Worm (Caenorhabditis elegans) whole organism, L1 larva: ENCODE measurements around the gene C28C12.11.
A peak's percentile ranks its signal among the peaks of the same experiment; 100 is the strongest.

Source experiments
- C34B4.2 ChIP-seq: sonication (generic microtip); optimal IDR thresholded peaks from 2 replicates; lab custom pipeline; 2017; ENCODE audit warnings: mild to moderate bottlenecking, missing genetic modification characterization, missing compliant biosample characterization
- Y116A8C.19 ChIP-seq: sonication (generic microtip); optimal IDR thresholded peaks from 2 replicates; lab custom pipeline; 2016; ENCODE audit warnings: missing compliant biosample characterization, missing genetic modification characterization, borderline replicate concordance
- aha-1 ChIP-seq: fragments of 150-350 bp; optimal IDR thresholded peaks from 2 replicates; lab custom pipeline; 2014; ENCODE audit warnings: missing biosample characterization, missing genetic modification characterization
- aly-2 ChIP-seq: fragments of 150-350 bp; optimal IDR thresholded peaks from 2 replicates; lab custom pipeline; 2014; ENCODE audit warnings: missing biosample characterization, missing genetic modification characterization
- blmp-1 ChIP-seq: fragments of 150-350 bp; optimal IDR thresholded peaks from 2 replicates; lab custom pipeline; 2014; ENCODE audit warnings: missing biosample characterization, missing genetic modification characterization
- ceh-82 ChIP-seq, 3 experiments: fragments of 150-350 bp in 1 of 3; sonication (generic microtip) in 2 of 3; optimal IDR thresholded peaks; 2 replicates each; lab custom pipeline; 2014 to 2017; ENCODE audit warnings: missing biosample characterization in 3 of 3, missing genetic modification characterization in 3 of 3
- ceh-88 ChIP-seq: fragments of 200-800 bp; sonication (Bioruptor generic); IDR thresholded peaks from 2 replicates; pipeline ENCODE4 v1.3.6; 2022; ENCODE audit warnings: missing genetic modification characterization, missing compliant biosample characterization
- ceh-90 ChIP-seq: sonication (generic microtip); optimal IDR thresholded peaks from 2 replicates; lab custom pipeline; 2016; ENCODE audit warnings: missing genetic modification characterization, missing compliant biosample characterization
- ces-1 ChIP-seq: fragments of 150-350 bp; optimal IDR thresholded peaks from 2 replicates; lab custom pipeline; 2014; ENCODE audit warnings: missing biosample characterization, missing genetic modification reagents, missing genetic modification characterization
- dpl-1 ChIP-seq, 3 experiments: fragments of 150-350 bp in 2 of 3; sonication (generic microtip) in 1 of 3; optimal IDR thresholded peaks; 2 replicates each; lab custom pipeline; 2014 to 2017; ENCODE audit warnings: missing biosample characterization in 3 of 3, missing genetic modification characterization in 3 of 3, missing genetic modification reagents in 3 of 3
- efl-1 ChIP-seq, 4 experiments: fragments of 150-350 bp; optimal IDR thresholded peaks in 3 of 4; peaks in 1 of 4; 1 replicate in 1 of 4; 2 replicates in 3 of 4; lab custom pipeline; 2014; ENCODE audit warnings: missing biosample characterization in 2 of 4, missing genetic modification characterization in 2 of 4, missing genetic modification reagents in 2 of 4
- efl-3 ChIP-seq: fragments of 200-800 bp; sonication (Bioruptor generic); optimal IDR thresholded peaks from 2 replicates; lab custom pipeline; 2018; ENCODE audit warnings: mild to moderate bottlenecking, missing genetic modification characterization, missing compliant biosample characterization
- elt-3 ChIP-seq, 6 experiments: fragments of 150-350 bp in 1 of 6; sonication (generic microtip); optimal IDR thresholded peaks; 2 replicates each; lab custom pipeline; 2017 to 2018; ENCODE audit warnings: missing biosample characterization in 6 of 6, missing genetic modification characterization in 6 of 6, inconsistent platforms in 1 of 6
- fkh-10 ChIP-seq: sonication (generic microtip); optimal IDR thresholded peaks from 2 replicates; lab custom pipeline; 2017; ENCODE audit warnings: missing biosample characterization, missing genetic modification reagents, missing genetic modification characterization
- fkh-4 ChIP-seq: sonication (generic microtip); optimal IDR thresholded peaks from 2 replicates; lab custom pipeline; 2016; ENCODE audit warnings: missing compliant biosample characterization, missing genetic modification characterization, borderline replicate concordance
- fos-1 ChIP-seq: fragments of 150-350 bp; optimal IDR thresholded peaks from 2 replicates; lab custom pipeline; 2014; ENCODE audit warnings: missing biosample characterization, missing genetic modification characterization
- grh-1 ChIP-seq: fragments of 200-800 bp; sonication (Bioruptor generic); IDR thresholded peaks from 2 replicates; pipeline ENCODE4 v1.3.6; 2022; ENCODE audit warnings: missing genetic modification reagents, missing genetic modification characterization, missing compliant biosample characterization
- jun-1 ChIP-seq: fragments of 150-350 bp; optimal IDR thresholded peaks from 2 replicates; lab custom pipeline; 2014; ENCODE audit warnings: missing biosample characterization, missing genetic modification reagents, missing genetic modification characterization
- lin-13 ChIP-seq: fragments of 150-350 bp; optimal IDR thresholded peaks from 2 replicates; lab custom pipeline; 2014; ENCODE audit warnings: missing biosample characterization, missing genetic modification reagents, missing genetic modification characterization
- lin-14 ChIP-seq: fragments of 200-800 bp; sonication (Bioruptor generic); optimal IDR thresholded peaks from 2 replicates; lab custom pipeline; 2018; ENCODE audit warnings: mild to moderate bottlenecking, missing genetic modification characterization, moderate library complexity, missing compliant biosample characterization
- lin-35 ChIP-seq, 2 experiments: fragments of 150-350 bp; optimal IDR thresholded peaks; 2 replicates each; lab custom pipeline; 2014; ENCODE audit warnings: missing biosample characterization in 2 of 2, missing genetic modification characterization in 2 of 2, missing genetic modification reagents in 2 of 2
- lin-39 ChIP-seq: fragments of 150-350 bp; optimal IDR thresholded peaks from 2 replicates; lab custom pipeline; 2014; ENCODE audit warnings: missing biosample characterization, missing genetic modification reagents, missing genetic modification characterization
- lsy-2 ChIP-seq, 2 experiments: fragments of 150-350 bp; optimal IDR thresholded peaks; 2 replicates each; lab custom pipeline; 2014; ENCODE audit warnings: missing biosample characterization in 2 of 2, missing genetic modification characterization in 2 of 2
- mdl-1 ChIP-seq, 2 experiments: fragments of 150-350 bp; optimal IDR thresholded peaks; 2 replicates each; lab custom pipeline; 2014 to 2017; ENCODE audit warnings: missing biosample characterization in 2 of 2, missing genetic modification characterization in 2 of 2, inconsistent platforms in 1 of 2
- nhr-11 ChIP-seq: fragments of 150-350 bp; optimal IDR thresholded peaks from 2 replicates; lab custom pipeline; 2014; ENCODE audit warnings: missing biosample characterization, missing genetic modification characterization
- nhr-12 ChIP-seq: sonication (generic microtip); optimal IDR thresholded peaks from 2 replicates; lab custom pipeline; 2017; ENCODE audit warnings: missing biosample characterization, missing genetic modification characterization
- nhr-19 ChIP-seq: fragments of 200-800 bp; sonication (Bioruptor generic); conservative IDR thresholded peaks from 2 replicates; pipeline ENCODE4 v1.3.6; 2022; ENCODE audit warnings: missing genetic modification characterization, missing compliant biosample characterization
- nhr-20 ChIP-seq: sonication (generic microtip); optimal IDR thresholded peaks from 2 replicates; lab custom pipeline; 2016; ENCODE audit warnings: mild to moderate bottlenecking, missing genetic modification characterization, missing compliant biosample characterization
- nhr-237 ChIP-seq: fragments of 150-350 bp; optimal IDR thresholded peaks from 2 replicates; lab custom pipeline; 2014; ENCODE audit warnings: missing biosample characterization, missing genetic modification characterization
- nhr-28 ChIP-seq: fragments of 150-350 bp; optimal IDR thresholded peaks from 2 replicates; lab custom pipeline; 2014; ENCODE audit warnings: missing biosample characterization, missing genetic modification characterization
- nhr-71 ChIP-seq: sonication (generic microtip); optimal IDR thresholded peaks from 2 replicates; lab custom pipeline; 2016; ENCODE audit warnings: mild to moderate bottlenecking, missing genetic modification characterization, moderate library complexity, missing compliant biosample characterization
- nhr-84 ChIP-seq: sonication (generic microtip); optimal IDR thresholded peaks from 2 replicates; lab custom pipeline; 2017; ENCODE audit warnings: missing biosample characterization, missing genetic modification characterization
- nhr-85 ChIP-seq: sonication (generic microtip); peaks from one replicate; lab custom pipeline; 2016; ENCODE audit warnings: missing genetic modification characterization, inconsistent platforms, missing compliant biosample characterization
- pax-3 ChIP-seq: fragments of 200-800 bp; sonication (Bioruptor generic); optimal IDR thresholded peaks from 2 replicates; lab custom pipeline; 2018; ENCODE audit warnings: mild to moderate bottlenecking, missing genetic modification characterization, moderate library complexity, missing compliant biosample characterization
- rnt-1 ChIP-seq: sonication (generic microtip); optimal IDR thresholded peaks from 2 replicates; lab custom pipeline; 2016; ENCODE audit warnings: mild to moderate bottlenecking, missing genetic modification characterization, moderate library complexity, missing compliant biosample characterization
- snpc-4 ChIP-seq: fragments of 150-350 bp; optimal IDR thresholded peaks from 2 replicates; lab custom pipeline; 2014; ENCODE audit warnings: missing biosample characterization, missing genetic modification characterization
- snu-23 ChIP-seq: sonication (generic microtip); optimal IDR thresholded peaks from 2 replicates; lab custom pipeline; 2016; ENCODE audit warnings: missing genetic modification characterization, missing compliant biosample characterization
- sup-37 ChIP-seq: fragments of 200-800 bp; sonication (Bioruptor generic); optimal IDR thresholded peaks from 2 replicates; lab custom pipeline; 2018; ENCODE audit warnings: mild to moderate bottlenecking, missing genetic modification characterization, missing compliant biosample characterization
- tbx-2 ChIP-seq: sonication (generic microtip); optimal IDR thresholded peaks from 2 replicates; lab custom pipeline; 2016; ENCODE audit warnings: missing genetic modification characterization, missing compliant biosample characterization
- unc-130 ChIP-seq: fragments of 150-350 bp; optimal IDR thresholded peaks from 2 replicates; lab custom pipeline; 2017; ENCODE audit warnings: missing biosample characterization, missing genetic modification characterization, inconsistent platforms
- unc-98 ChIP-seq: fragments of 200-800 bp; sonication (Bioruptor generic); IDR thresholded peaks from 2 replicates; pipeline ENCODE4 v1.3.6; 2022; ENCODE audit warnings: missing genetic modification characterization, missing compliant biosample characterization
- zip-4 ChIP-seq: fragments of 200-800 bp; sonication (Bioruptor generic); optimal IDR thresholded peaks from 2 replicates; lab custom pipeline; 2018; ENCODE audit warnings: mild to moderate bottlenecking, missing genetic modification characterization, moderate library complexity, missing compliant biosample characterization

The C28C12.11 gene

ce11 chrIV:8461177-8461576, 12.7 kb upstream of the C28C12.11 start:
- TF ChIP-seq pax-3 (tag; lab: Kevin White, UChicago) (no peak), fkh-10 (GFP tag; lab: Kevin White, UChicago) (no peak), ceh-90 (tag; lab: Kevin White, UChicago) (no peak), nhr-71 (tag; lab: Kevin White, UChicago) (no peak), Y116A8C.19 (tag; lab: Kevin White, UChicago) (no peak), nhr-11 (no peak), efl-1 (optimal IDR thresholded peaks at IDR 0.05; lab: Kevin White, UChicago) (no peak), efl-1 (GFP tag; optimal IDR thresholded peaks at IDR 0.05 in 1 of 2; lab: Kevin White, UChicago) (peak in 1 of 2 experiments; percentile 7), efl-3 (no peak)

ce11 chrIV:8462376-8462775, 11.5 kb upstream of the C28C12.11 start:
- TF ChIP-seq aha-1 (no peak), efl-1 (optimal IDR thresholded peaks at IDR 0.05; lab: Kevin White, UChicago) (no peak), efl-1 (GFP tag; optimal IDR thresholded peaks at IDR 0.05 in 1 of 2; lab: Kevin White, UChicago) (peak in 1 of 2 experiments; percentile 52)

- TF ChIP-seq elt-3 (tag; optimal IDR thresholded peaks at IDR 0.05; lab: Kevin White, UChicago), result peak in 5 of 6 experiments; percentile 44 to 85 (median 69)
- TF ChIP-seq nhr-71 (tag; lab: Kevin White, UChicago), result peak; percentile 47
- peak; percentile 46 for TF ChIP-seq lin-14 (GFP tag; lab: Kevin White, UChicago)
- TF ChIP-seq ceh-88 (GFP tag; lab: Robert Waterston, UW), result no peak
- TF ChIP-seq lsy-2 (tag; optimal IDR thresholded peaks at IDR 0.05; lab: Kevin White, UChicago), result peak in 1 of 2 experiments; percentile 2
- TF ChIP-seq lin-39 (tag; lab: Kevin White, UChicago), result no peak
- peak; percentile 78 for TF ChIP-seq blmp-1 (tag; lab: Kevin White, UChicago)
- peak; percentile 74 for TF ChIP-seq nhr-20 (tag; lab: Kevin White, UChicago)
- peak; percentile 40 for TF ChIP-seq snu-23 (GFP tag; lab: Kevin White, UChicago)
- TF ChIP-seq efl-1 (optimal IDR thresholded peaks at IDR 0.05; lab: Kevin White, UChicago), result no peak
- TF ChIP-seq efl-1 (GFP tag; optimal IDR thresholded peaks at IDR 0.05 in 1 of 2; lab: Kevin White, UChicago), result no peak
- TF ChIP-seq nhr-12 (tag; lab: Kevin White, UChicago), result no peak
- TF ChIP-seq nhr-19 (GFP tag; lab: Robert Waterston, UW), result peak; percentile 40
- TF ChIP-seq fkh-4, result no peak
- TF ChIP-seq tbx-2 (tag; lab: Kevin White, UChicago), result peak; percentile 57
- peak; percentile 80 for TF ChIP-seq nhr-85 (tag; lab: Kevin White, UChicago)
- peak in 1 of 2 experiments; percentile 56 for TF ChIP-seq lin-35 (GFP tag; optimal IDR thresholded peaks at IDR 0.05; lab: Kevin White, UChicago)
- peak in 1 of 2 experiments; percentile 57 for TF ChIP-seq mdl-1 (tag; optimal IDR thresholded peaks at IDR 0.05; lab: Kevin White, UChicago)
- TF ChIP-seq unc-130 (tag; lab: Kevin White, UChicago), result peak; percentile 37
- TF ChIP-seq jun-1 (tag; lab: Kevin White, UChicago), result no peak
Measured at ce11 chrIV:8463069-8463468, 10.8 kb upstream of the C28C12.11 start.

ce11 chrIV:8463716-8464115, 10.1 kb upstream of the C28C12.11 start, which contains the start of gene str-176:
TSS of gene str-176 (minus strand) at chrIV:8463816.
- TF ChIP-seq snu-23 (GFP tag; lab: Kevin White, UChicago) (no peak), aly-2 (tag; lab: Kevin White, UChicago) (no peak), C34B4.2 (tag; lab: Kevin White, UChicago) (no peak), ceh-82 (tag; optimal IDR thresholded peaks at IDR 0.05; lab: Kevin White, UChicago) (no peak), sup-37 (no peak), fos-1 (no peak), lin-35 (GFP tag; optimal IDR thresholded peaks at IDR 0.05; lab: Kevin White, UChicago) (no peak)
- TF ChIP-seq, all 84 proteins: peak for 0

ce11 chrIV:8464187-8464586, 9.7 kb upstream of the C28C12.11 start:
- TF ChIP-seq lin-14 (GFP tag; lab: Kevin White, UChicago), result peak; percentile 55
- TF ChIP-seq ces-1 (GFP tag; lab: Kevin White, UChicago), result no peak
- TF ChIP-seq aha-1, result no peak
- TF ChIP-seq nhr-20 (tag; lab: Kevin White, UChicago), result peak; percentile 57
- TF ChIP-seq nhr-12 (tag; lab: Kevin White, UChicago), result no peak
- no peak for TF ChIP-seq nhr-84 (tag; lab: Kevin White, UChicago)
- no peak for TF ChIP-seq rnt-1
- TF ChIP-seq nhr-71 (tag; lab: Kevin White, UChicago), result peak; percentile 49
- no peak for TF ChIP-seq snpc-4 (tag; lab: Kevin White, UChicago)
- no peak for TF ChIP-seq efl-3
- no peak for TF ChIP-seq sup-37
- peak in 4 of 6 experiments; percentile 60 to 86 (median 68) for TF ChIP-seq elt-3 (tag; optimal IDR thresholded peaks at IDR 0.05; lab: Kevin White, UChicago)
- TF ChIP-seq nhr-19 (GFP tag; lab: Robert Waterston, UW), result peak; percentile 30
- TF ChIP-seq lin-35 (GFP tag; optimal IDR thresholded peaks at IDR 0.05; lab: Kevin White, UChicago), result peak in 1 of 2 experiments; percentile 34
- TF ChIP-seq dpl-1 (GFP tag; optimal IDR thresholded peaks at IDR 0.05; lab: Kevin White, UChicago), result no peak
- TF ChIP-seq unc-98 (GFP tag; lab: Robert Waterston, UW), result no peak
- no peak for TF ChIP-seq nhr-28 (tag; lab: Kevin White, UChicago)
- TF ChIP-seq zip-4 (GFP tag; lab: Kevin White, UChicago), result no peak
- TF ChIP-seq snu-23 (GFP tag; lab: Kevin White, UChicago), result peak; percentile 26
- TF ChIP-seq lin-13 (GFP tag; lab: Kevin White, UChicago), result no peak
- no peak for TF ChIP-seq grh-1
- TF ChIP-seq nhr-237 (tag; lab: Kevin White, UChicago), result no peak
